Worm (Caenorhabditis elegans): Measurements from ENCODE around the gene K01A6.6.

ce11 chrIV:11772119-11772518 is 37.0 kb downstream of the K01A6.6 start:
- no peak for TF ChIP-seq ztf-4 (tag; optimal IDR thresholded peaks at IDR 0.05)
- TF ChIP-seq unc-62 (GFP tag; optimal IDR thresholded peaks at IDR 0.05): no peak
- no peak for TF ChIP-seq lin-13 (GFP tag; optimal IDR thresholded peaks at IDR 0.05)
- no peak for TF ChIP-seq fos-1 (tag; optimal IDR thresholded peaks at IDR 0.05)
- TF ChIP-seq lsy-2 (tag; optimal IDR thresholded peaks at IDR 0.05): no peak

Measured in whole organism, L2 larva.